Worm (Caenorhabditis elegans) whole organism, L3 larva: ENCODE data around the gene ndg-4.

Source experiments
- R02D3.7 ChIP-seq: fragments of 150-350 bp; optimal IDR thresholded peaks from 2 replicates; lab custom pipeline; 2014; ENCODE audit warnings: missing biosample characterization, missing genetic modification characterization
- ZK546.5 ChIP-seq: sonication (generic microtip); optimal IDR thresholded peaks from 2 replicates; lab custom pipeline; 2017; ENCODE audit warnings: missing biosample characterization, missing genetic modification characterization
- aly-2 ChIP-seq: fragments of 150-350 bp; optimal IDR thresholded peaks from 2 replicates; lab custom pipeline; 2014; ENCODE audit warnings: missing biosample characterization, missing genetic modification characterization
- ama-1 ChIP-seq: fragments of 150-350 bp; optimal IDR thresholded peaks from 2 replicates; lab custom pipeline; 2018
- ceh-16 ChIP-seq: sonication (generic microtip); optimal IDR thresholded peaks from 2 replicates; lab custom pipeline; 2017; ENCODE audit warnings: missing biosample characterization, missing genetic modification characterization
- ceh-28 ChIP-seq: fragments of 150-350 bp; optimal IDR thresholded peaks from 2 replicates; lab custom pipeline; 2014; ENCODE audit warnings: missing biosample characterization, missing genetic modification reagents, missing genetic modification characterization
- ceh-82 ChIP-seq: fragments of 150-350 bp; optimal IDR thresholded peaks from 2 replicates; lab custom pipeline; 2014; ENCODE audit warnings: missing biosample characterization, missing genetic modification characterization
- ceh-9 ChIP-seq: sonication (generic microtip); optimal IDR thresholded peaks from 2 replicates; lab custom pipeline; 2018; ENCODE audit warnings: missing biosample characterization, missing genetic modification characterization
- daf-12 ChIP-seq: fragments of 150-350 bp; optimal IDR thresholded peaks from 2 replicates; lab custom pipeline; 2014; ENCODE audit warnings: missing biosample characterization, missing genetic modification reagents, missing genetic modification characterization
- egl-27 ChIP-seq: sonication (generic microtip); optimal IDR thresholded peaks from 4 replicates; lab custom pipeline; 2017; ENCODE audit warnings: missing biosample characterization, missing genetic modification reagents, missing genetic modification characterization
- egl-5 ChIP-seq: fragments of 150-350 bp; optimal IDR thresholded peaks from 2 replicates; lab custom pipeline; 2017; ENCODE audit warnings: missing biosample characterization, missing genetic modification reagents, missing genetic modification characterization, inconsistent platforms
- elt-1 ChIP-seq: fragments of 150-350 bp; optimal IDR thresholded peaks from 2 replicates; lab custom pipeline; 2014; ENCODE audit warnings: missing biosample characterization, missing genetic modification characterization
- elt-2 ChIP-seq: sonication (generic microtip); optimal IDR thresholded peaks from 2 replicates; lab custom pipeline; 2016; ENCODE audit warnings: missing genetic modification reagents, mild to moderate bottlenecking, missing genetic modification characterization, missing compliant biosample characterization
- elt-3 ChIP-seq, 3 experiments: fragments of 150-350 bp in 1 of 3; sonication (generic microtip) in 2 of 3; optimal IDR thresholded peaks; 2 replicates in 2 of 3; 4 replicates in 1 of 3; lab custom pipeline; 2014 to 2017; ENCODE audit warnings: missing biosample characterization in 3 of 3, missing genetic modification characterization in 3 of 3
- eor-1 ChIP-seq, 2 experiments: fragments of 150-350 bp; optimal IDR thresholded peaks; 2 replicates each; lab custom pipeline; 2014 to 2018; ENCODE audit warnings: missing biosample characterization in 2 of 2, missing genetic modification characterization in 2 of 2
- fkh-10 ChIP-seq: sonication (generic microtip); optimal IDR thresholded peaks from 2 replicates; lab custom pipeline; 2017; ENCODE audit warnings: missing biosample characterization, missing genetic modification reagents, missing genetic modification characterization
- fkh-2 ChIP-seq: fragments of 150-350 bp; optimal IDR thresholded peaks from 2 replicates; lab custom pipeline; 2014; ENCODE audit warnings: missing biosample characterization, missing genetic modification reagents, missing genetic modification characterization
- fos-1 ChIP-seq: fragments of 150-350 bp; optimal IDR thresholded peaks from 2 replicates; lab custom pipeline; 2014; ENCODE audit warnings: missing biosample characterization, missing genetic modification characterization
- hmg-11 ChIP-seq: sonication (generic microtip); optimal IDR thresholded peaks from 2 replicates; lab custom pipeline; 2016; ENCODE audit warnings: missing genetic modification characterization, missing compliant biosample characterization
- jun-1 ChIP-seq: fragments of 150-350 bp; optimal IDR thresholded peaks from 2 replicates; lab custom pipeline; 2014; ENCODE audit warnings: missing biosample characterization, missing genetic modification reagents, missing genetic modification characterization
- lin-15B ChIP-seq: fragments of 150-350 bp; optimal IDR thresholded peaks from 2 replicates; lab custom pipeline; 2014; ENCODE audit warnings: missing biosample characterization, missing genetic modification characterization
- lin-39 ChIP-seq: fragments of 150-350 bp; optimal IDR thresholded peaks from 2 replicates; lab custom pipeline; 2018; ENCODE audit warnings: missing biosample characterization, missing genetic modification reagents, missing genetic modification characterization
- lsy-12 ChIP-seq: sonication (generic microtip); optimal IDR thresholded peaks from 2 replicates; lab custom pipeline; 2016; ENCODE audit warnings: mild to moderate bottlenecking, missing genetic modification characterization, missing compliant biosample characterization
- mdl-1 ChIP-seq: fragments of 150-350 bp; optimal IDR thresholded peaks from 2 replicates; lab custom pipeline; 2014; ENCODE audit warnings: missing biosample characterization, missing genetic modification characterization
- mml-1 ChIP-seq: fragments of 150-350 bp; sonication (generic microtip); optimal IDR thresholded peaks from 3 replicates; lab custom pipeline; 2014; ENCODE audit warnings: missing biosample characterization, missing genetic modification characterization
- nfya-1 ChIP-seq: sonication (generic microtip); optimal IDR thresholded peaks from 2 replicates; lab custom pipeline; 2017; ENCODE audit warnings: missing genetic modification characterization, mild to moderate bottlenecking, missing compliant biosample characterization, antibody characterized with exemption, moderate library complexity; ENCODE audit not compliant: insufficient read depth
- nhr-11 ChIP-seq: fragments of 150-350 bp; optimal IDR thresholded peaks from 2 replicates; lab custom pipeline; 2014; ENCODE audit warnings: missing biosample characterization, missing genetic modification characterization
- nhr-12 ChIP-seq: fragments of 150-350 bp; optimal IDR thresholded peaks from 2 replicates; lab custom pipeline; 2014; ENCODE audit warnings: missing biosample characterization, missing genetic modification characterization
- nhr-23 ChIP-seq: fragments of 150-350 bp; optimal IDR thresholded peaks from 2 replicates; lab custom pipeline; 2014; ENCODE audit warnings: missing biosample characterization, missing genetic modification reagents, missing genetic modification characterization
- nhr-237 ChIP-seq: fragments of 150-350 bp; optimal IDR thresholded peaks from 2 replicates; lab custom pipeline; 2014; ENCODE audit warnings: missing biosample characterization, missing genetic modification characterization
- nhr-25 ChIP-seq: sonication (generic microtip); optimal IDR thresholded peaks from 2 replicates; lab custom pipeline; 2017; ENCODE audit warnings: missing biosample characterization, missing genetic modification characterization
- nhr-28 ChIP-seq: fragments of 150-350 bp; optimal IDR thresholded peaks from 2 replicates; lab custom pipeline; 2014; ENCODE audit warnings: missing biosample characterization, missing genetic modification characterization
- nhr-43 ChIP-seq: sonication (generic microtip); optimal IDR thresholded peaks from 2 replicates; lab custom pipeline; 2016; ENCODE audit warnings: mild to moderate bottlenecking, missing genetic modification characterization, missing compliant biosample characterization; ENCODE audit not compliant: poor library complexity, severe bottlenecking
- nhr-67 ChIP-seq: fragments of 150-350 bp; optimal IDR thresholded peaks from 2 replicates; lab custom pipeline; 2014; ENCODE audit warnings: missing biosample characterization, missing genetic modification characterization
- nhr-76 ChIP-seq: fragments of 150-350 bp; sonication (generic microtip); optimal IDR thresholded peaks from 5 replicates; lab custom pipeline; 2014; ENCODE audit warnings: missing biosample characterization, missing genetic modification characterization
- nhr-77 ChIP-seq: fragments of 150-350 bp; optimal IDR thresholded peaks from 2 replicates; lab custom pipeline; 2014; ENCODE audit warnings: missing biosample characterization, missing genetic modification characterization
- pha-4 ChIP-seq: fragments of 150-350 bp; optimal IDR thresholded peaks from 2 replicates; lab custom pipeline; 2014; ENCODE audit warnings: missing biosample characterization, missing genetic modification reagents, missing genetic modification characterization
- pqm-1 ChIP-seq: fragments of 150-350 bp; optimal IDR thresholded peaks from 2 replicates; lab custom pipeline; 2017; ENCODE audit warnings: missing biosample characterization, missing genetic modification characterization, inconsistent platforms
- sea-2 ChIP-seq: fragments of 150-350 bp; sonication (generic microtip); optimal IDR thresholded peaks from 4 replicates; lab custom pipeline; 2014; ENCODE audit warnings: missing biosample characterization, missing genetic modification reagents, missing genetic modification characterization
- skn-1 ChIP-seq: fragments of 150-350 bp; optimal IDR thresholded peaks from 2 replicates; lab custom pipeline; 2014; ENCODE audit warnings: missing biosample characterization, missing genetic modification characterization
- snpc-4 ChIP-seq: fragments of 150-350 bp; optimal IDR thresholded peaks from 2 replicates; lab custom pipeline; 2014; ENCODE audit warnings: missing biosample characterization, missing genetic modification characterization
- tbx-2 ChIP-seq: sonication (generic microtip); optimal IDR thresholded peaks from 2 replicates; lab custom pipeline; 2016; ENCODE audit warnings: mild to moderate bottlenecking, missing genetic modification characterization, missing compliant biosample characterization
- unc-39 ChIP-seq: sonication (generic microtip); optimal IDR thresholded peaks from 4 replicates; lab custom pipeline; 2017; ENCODE audit warnings: missing biosample characterization, missing genetic modification characterization
- unc-62 ChIP-seq: fragments of 150-350 bp; sonication (generic microtip); optimal IDR thresholded peaks from 4 replicates; lab custom pipeline; 2014; ENCODE audit warnings: missing biosample characterization, missing genetic modification reagents, missing genetic modification characterization
- zag-1 ChIP-seq: fragments of 150-350 bp; optimal IDR thresholded peaks from 2 replicates; lab custom pipeline; 2014; ENCODE audit warnings: missing biosample characterization, missing genetic modification characterization
- ztf-11 ChIP-seq: fragments of 150-350 bp; optimal IDR thresholded peaks from 2 replicates; lab custom pipeline; 2014; ENCODE audit warnings: missing biosample characterization, missing genetic modification characterization
- ztf-4 ChIP-seq: fragments of 150-350 bp; optimal IDR thresholded peaks from 2 replicates; lab custom pipeline; 2014; ENCODE audit warnings: missing biosample characterization, missing genetic modification characterization

ndg-4 gene

DNA sequence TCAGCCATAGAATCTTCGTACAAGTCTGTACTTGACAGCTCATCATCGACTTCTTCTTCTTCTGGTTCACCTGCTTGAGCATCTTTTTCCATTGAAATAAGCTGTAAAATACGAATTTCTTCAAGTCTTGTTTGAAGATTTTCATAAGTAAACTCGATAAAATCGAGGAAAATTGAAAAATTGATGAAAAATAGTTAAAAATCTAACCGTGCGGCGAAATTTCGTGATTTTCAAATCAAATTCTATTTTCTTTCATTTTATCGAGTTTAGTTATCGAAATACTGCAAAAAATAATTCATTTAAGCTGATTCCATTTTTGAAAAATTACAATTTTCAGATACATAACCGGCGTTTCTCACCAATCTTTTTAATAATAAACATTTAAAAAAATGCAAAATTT is 52.0 kb downstream of the ndg-4 start, which contains the start of gene R07E5.11:
Gene R07E5.11 (minus strand): TSS at position 101 of the 400 bp plus-strand sequence.
- TF ChIP-seq nhr-28 (tag; lab: Kevin White, UChicago): no peak
- no peak for TF ChIP-seq jun-1 (tag; lab: Kevin White, UChicago)
- no peak for TF ChIP-seq nhr-76 (tag; lab: Kevin White, UChicago)
- no peak for TF ChIP-seq ama-1
- TF ChIP-seq fkh-10 (GFP tag; lab: Kevin White, UChicago): no peak
- no peak for TF ChIP-seq snpc-4
- TF ChIP-seq fkh-2: no peak
- TF ChIP-seq zag-1 (tag; lab: Kevin White, UChicago): no peak

DNA sequence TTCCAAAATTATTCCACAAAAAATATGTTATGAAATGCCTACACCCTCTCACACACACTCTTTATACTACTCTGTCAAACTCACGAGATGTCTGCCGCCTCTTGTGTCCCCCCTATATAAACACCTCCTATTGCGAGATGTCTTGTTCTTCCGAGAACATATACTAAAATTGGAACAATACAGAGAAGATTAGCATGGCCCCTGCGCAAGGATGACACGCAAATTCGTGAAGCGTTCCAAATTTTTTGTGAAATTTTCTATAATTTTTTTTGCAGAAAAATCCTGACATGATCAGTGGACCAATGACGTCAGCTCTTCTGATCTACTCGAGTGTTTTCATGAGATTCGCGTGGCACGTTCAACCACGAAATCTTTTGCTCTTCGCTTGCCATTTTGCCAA is 53.1 kb downstream of the ndg-4 start:
- peak; percentile 71 for TF ChIP-seq nhr-43 (tag; lab: Kevin White, UChicago)
- TF ChIP-seq hmg-11 (tag; lab: Kevin White, UChicago): peak; percentile 43
- TF ChIP-seq nhr-25 (tag; lab: Kevin White, UChicago): peak; percentile 22
- peak; percentile 0 for TF ChIP-seq lin-15B (tag; lab: Kevin White, UChicago)
- peak; percentile 29 for TF ChIP-seq nhr-23 (tag; lab: Kevin White, UChicago)
- TF ChIP-seq nfya-1 (tag; lab: Kevin White, UChicago): peak; percentile 55
- TF ChIP-seq snpc-4: peak; percentile 98
- TF ChIP-seq lin-39 (tag; lab: Kevin White, UChicago): peak; percentile 33
- peak; percentile 30 for TF ChIP-seq elt-2
- TF ChIP-seq pha-4 (tag; lab: Kevin White, UChicago): peak; percentile 14
- peak; percentile 63 for TF ChIP-seq lsy-12 (tag; lab: Kevin White, UChicago)
- peak; percentile 9 for TF ChIP-seq tbx-2

DNA sequence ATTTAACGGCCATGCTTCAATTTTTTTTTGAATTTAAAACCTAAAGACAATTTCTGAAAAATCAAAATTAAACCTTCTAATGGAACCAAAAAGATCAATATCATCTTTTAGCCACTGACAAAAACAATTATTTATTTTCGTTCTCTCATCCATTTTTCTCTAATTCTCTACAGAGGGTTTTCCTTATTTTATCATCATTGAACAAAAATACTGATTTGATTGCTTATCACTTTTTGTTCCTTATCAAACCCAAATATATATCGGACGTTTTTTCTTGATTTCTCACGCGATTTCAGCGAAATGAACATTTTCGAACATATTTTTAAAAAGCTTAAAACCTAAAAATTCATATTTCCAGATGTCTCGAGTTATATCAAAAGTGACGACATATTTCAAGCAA is 54.1 kb downstream of the ndg-4 start, which contains the start of gene mpc-1:
Gene mpc-1 (plus strand): TSS at position 359 of the 400 bp plus-strand sequence.
- TF ChIP-seq hmg-11 (tag; lab: Kevin White, UChicago) (no peak), lin-15B (tag; lab: Kevin White, UChicago) (no peak), tbx-2 (no peak), eor-1 (tag; optimal IDR thresholded peaks at IDR 0.05; lab: Kevin White, UChicago) (no peak), nhr-23 (tag; lab: Kevin White, UChicago) (no peak), nhr-77 (tag; lab: Kevin White, UChicago) (no peak), ama-1 (no peak), ZK546.5 (tag; lab: Kevin White, UChicago) (no peak), zag-1 (tag; lab: Kevin White, UChicago) (no peak), daf-12 (tag; lab: Kevin White, UChicago) (no peak), egl-27 (tag; lab: Kevin White, UChicago) (no peak), aly-2 (tag; lab: Kevin White, UChicago) (no peak), nhr-11 (tag; lab: Kevin White, UChicago) (no peak), skn-1 (tag; lab: Kevin White, UChicago) (peak; percentile 48), ceh-28 (tag; lab: Kevin White, UChicago) (peak; percentile 19), nhr-12 (no peak), unc-62 (no peak), snpc-4 (peak; percentile 57), nfya-1 (tag; lab: Kevin White, UChicago) (no peak), mdl-1 (no peak), ztf-4 (no peak), jun-1 (tag; lab: Kevin White, UChicago) (peak; percentile 51), ceh-82 (no peak), pha-4 (tag; lab: Kevin White, UChicago) (peak; percentile 64), egl-5 (tag; lab: Kevin White, UChicago) (no peak), nhr-25 (tag; lab: Kevin White, UChicago) (no peak), mml-1 (no peak), sea-2 (GFP tag; lab: Kevin White, UChicago) (no peak), fkh-2 (no peak), pqm-1 (tag; lab: Kevin White, UChicago) (peak; percentile 95), elt-2 (peak; percentile 89), R02D3.7 (no peak), nhr-43 (tag; lab: Kevin White, UChicago) (no peak), ceh-9 (tag; lab: Kevin White, UChicago) (no peak), unc-39 (tag; lab: Kevin White, UChicago) (no peak), nhr-76 (tag; lab: Kevin White, UChicago) (no peak), ztf-11 (tag; lab: Kevin White, UChicago) (no peak), nhr-28 (tag; lab: Kevin White, UChicago) (no peak), elt-1 (tag; lab: Kevin White, UChicago) (no peak), lsy-12 (tag; lab: Kevin White, UChicago) (no peak), fkh-10 (GFP tag; lab: Kevin White, UChicago) (no peak), elt-3 (tag; optimal IDR thresholded peaks at IDR 0.05; lab: Kevin White, UChicago) (peak in 2 of 3 experiments; percentile 68 to 80), nhr-67 (tag; lab: Kevin White, UChicago) (no peak), nhr-237 (tag; lab: Kevin White, UChicago) (no peak), ceh-16 (tag; lab: Kevin White, UChicago) (no peak), fos-1 (tag; lab: Kevin White, UChicago) (no peak), lin-39 (tag; lab: Kevin White, UChicago) (no peak)
- TF ChIP-seq, all 47 proteins: peak for 8
